Worm (Caenorhabditis elegans): Measurements from ENCODE around the gene pigb-1.

DNA sequence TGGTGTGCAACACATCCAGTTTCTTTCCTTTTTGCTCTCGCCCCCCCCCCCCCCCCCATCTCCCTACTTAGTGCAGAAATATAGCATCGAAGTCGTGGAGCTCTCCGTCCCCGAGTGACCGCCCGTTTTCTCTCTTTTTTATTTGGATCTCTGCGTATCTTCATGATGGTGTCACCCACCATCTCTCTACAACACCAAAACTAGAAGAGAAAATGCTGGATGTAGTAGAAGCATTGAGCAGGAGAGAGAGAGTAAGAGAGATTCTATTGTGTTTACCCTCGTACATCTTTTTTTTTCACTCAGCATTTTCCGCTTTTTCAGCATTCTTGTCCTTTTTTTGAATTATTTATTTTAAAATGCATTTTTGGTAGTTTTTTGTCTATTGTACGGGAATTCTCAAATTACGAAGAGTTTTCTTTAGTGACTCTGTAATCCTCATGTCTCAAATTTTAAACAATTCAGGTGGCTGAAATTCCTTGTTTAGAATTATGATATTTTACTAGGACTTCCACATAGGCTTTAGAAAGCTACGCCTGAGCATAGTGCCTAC lies 49.6 kb upstream of the pigb-1 start:
- TF ChIP-seq unc-62 (GFP tag; optimal IDR thresholded peaks at IDR 0.05 in 1 of 2) (peak in 1 of 2 experiments; percentile 85), unc-62 (tag; optimal IDR thresholded peaks at IDR 0.05) (no peak), lin-39 (tag; optimal IDR thresholded peaks at IDR 0.05) (no peak), aly-2 (tag; optimal IDR thresholded peaks at IDR 0.05) (no peak), ces-1 (GFP tag; optimal IDR thresholded peaks at IDR 0.05) (no peak)
